In the genomic region with DNA sequence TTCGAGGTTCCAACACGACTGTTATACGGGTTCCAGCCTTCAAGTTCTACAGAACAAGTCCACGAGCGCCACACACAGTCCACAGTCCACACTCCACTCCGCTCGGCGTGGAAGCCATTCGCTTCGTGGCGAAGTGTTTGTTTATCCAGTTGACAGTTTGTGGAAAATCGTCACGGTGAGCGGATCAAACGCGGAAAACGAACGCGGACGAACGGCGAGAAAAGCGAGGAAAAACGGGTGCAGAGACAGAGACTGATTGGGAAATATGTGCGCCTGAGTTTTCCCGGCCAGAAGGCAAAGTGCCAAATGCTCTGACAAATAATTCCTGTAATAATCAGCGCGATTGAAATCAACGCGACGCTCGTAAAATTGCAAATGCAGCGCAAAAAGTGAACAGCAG, we compare ENCODE assay signal across 1 fruit fly cellular context.
TF ChIP-seq lines count a peak whose summit lies in the region.

Gene drl, plus strand, starts transcription at position 148 of the 400 bp plus-strand sequence.

TF ChIP-seq in whole organism, embryonic, 481 proteins besides CTCF, POLR2A, EP300 and RAD21 (continued from another document and continues in another):
- TF ChIP-seq CG2202 (tag; optimal IDR thresholded peaks at IDR 0.05; lab: Kevin White, UChicago) = peak; percentile 0
- no peak for TF ChIP-seq croc (GFP tag; conservative IDR thresholded peaks at IDR 0.05; lab: Robert Waterston, UW)
- 0 out of 3 replicates have a peak, but pooled peaks have one; percentile 44 for TF ChIP-seq Dbx (GFP tag; IDR thresholded peaks at IDR 0.05; lab: Robert Waterston, UW)
- peak; percentile 21 for TF ChIP-seq CG4424 (GFP tag; optimal IDR thresholded peaks at IDR 0.05; lab: Kevin White, UChicago)
- TF ChIP-seq Fer2 (tag; optimal IDR thresholded peaks at IDR 0.05; lab: Kevin White, UChicago) = no peak
- no peak for TF ChIP-seq Lhr (GFP tag; optimal IDR thresholded peaks at IDR 0.05; lab: Kevin White, UChicago)
- TF ChIP-seq CG3726 (GFP tag; IDR thresholded peaks at IDR 0.05; lab: Robert Waterston, UW) = no peak
- no peak for TF ChIP-seq CG1602 (GFP tag; optimal IDR thresholded peaks at IDR 0.05; lab: Kevin White, UChicago)
- TF ChIP-seq CG7271 (tag; optimal IDR thresholded peaks at IDR 0.05; lab: Kevin White, UChicago) = peak; percentile 34
- peak; percentile 51 for TF ChIP-seq bigmax (GFP tag; optimal IDR thresholded peaks at IDR 0.05; lab: Kevin White, UChicago)
- no peak for TF ChIP-seq CG8944 (GFP tag; optimal IDR thresholded peaks at IDR 0.05; lab: Kevin White, UChicago)
- TF ChIP-seq CG8478 (optimal IDR thresholded peaks at IDR 0.05; lab: Kevin White, UChicago) = no peak
- TF ChIP-seq NFAT (GFP tag; IDR thresholded peaks at IDR 0.05; lab: Robert Waterston, UW) = 0 out of 2 replicates have a peak, but pooled peaks have one; percentile 34
- no peak for TF ChIP-seq slp2 (GFP tag; optimal IDR thresholded peaks at IDR 0.05; lab: Kevin White, UChicago)
- peak; percentile 22 for TF ChIP-seq twi (tag; optimal IDR thresholded peaks at IDR 0.05; lab: Kevin White, UChicago)
- no peak for TF ChIP-seq Hr39 (optimal IDR thresholded peaks at IDR 0.05; lab: Kevin White, UChicago)
- TF ChIP-seq nerfin-1 (tag; optimal IDR thresholded peaks at IDR 0.05; lab: Kevin White, UChicago) = peak; percentile 76
- peak; percentile 9 for TF ChIP-seq CG2875 (GFP tag; optimal IDR thresholded peaks at IDR 0.05; lab: Kevin White, UChicago)
- TF ChIP-seq CG11696 (GFP tag; IDR thresholded peaks at IDR 0.05; lab: Robert Waterston, UW) = no peak; the same call in 1 of the 2 replicates
- TF ChIP-seq ERR (GFP tag; optimal IDR thresholded peaks at IDR 0.05; lab: Kevin White, UChicago) = no peak
- TF ChIP-seq CG10321 (GFP tag; IDR thresholded peaks at IDR 0.05; lab: Robert Waterston, UW) = no peak
- no peak for TF ChIP-seq CG4854 (GFP tag; optimal IDR thresholded peaks at IDR 0.05; lab: Kevin White, UChicago)
- TF ChIP-seq dan (GFP tag; IDR thresholded peaks at IDR 0.05; lab: Robert Waterston, UW) = no peak
- peak; percentile 31 for TF ChIP-seq CHES-1-like (GFP tag; optimal IDR thresholded peaks at IDR 0.05; lab: Kevin White, UChicago)
- TF ChIP-seq yki (optimal IDR thresholded peaks at IDR 0.05; lab: Kevin White, UChicago) = no peak
- no peak for TF ChIP-seq CG13894 (tag; optimal IDR thresholded peaks at IDR 0.05; lab: Kevin White, UChicago)
- TF ChIP-seq ssp (GFP tag; IDR thresholded peaks at IDR 0.05; lab: Robert Waterston, UW) = no peak
- TF ChIP-seq Abd-B (GFP tag; optimal IDR thresholded peaks at IDR 0.05; lab: Kevin White, UChicago) = no peak
- TF ChIP-seq dati (GFP tag; IDR thresholded peaks at IDR 0.05; lab: Robert Waterston, UW) = no peak
- TF ChIP-seq ind (GFP tag; optimal IDR thresholded peaks at IDR 0.05; lab: Kevin White, UChicago) = no peak
- no peak for TF ChIP-seq Myb (GFP tag; optimal IDR thresholded peaks at IDR 0.05; lab: Kevin White, UChicago)
- TF ChIP-seq zfh2 (GFP tag; optimal IDR thresholded peaks at IDR 0.05; lab: Kevin White, UChicago) = no peak
- peak; percentile 15 for TF ChIP-seq sug (tag; optimal IDR thresholded peaks at IDR 0.05; lab: Kevin White, UChicago)
- no peak for TF ChIP-seq Dfd (GFP tag; optimal IDR thresholded peaks at IDR 0.05; lab: Kevin White, UChicago)
- no peak for TF ChIP-seq scrt (GFP tag; optimal IDR thresholded peaks at IDR 0.05; lab: Kevin White, UChicago)
- TF ChIP-seq nau (GFP tag; optimal IDR thresholded peaks at IDR 0.05; lab: Kevin White, UChicago) = peak; percentile 52
- no peak for TF ChIP-seq sqz (GFP tag; optimal IDR thresholded peaks at IDR 0.05; lab: Kevin White, UChicago)
- TF ChIP-seq Spps (tag; optimal IDR thresholded peaks at IDR 0.05; lab: Kevin White, UChicago) = no peak
- no peak for TF ChIP-seq fu2 (GFP tag; optimal IDR thresholded peaks at IDR 0.05; lab: Kevin White, UChicago)
- no peak for TF ChIP-seq Dll (GFP tag; IDR thresholded peaks at IDR 0.05; lab: Robert Waterston, UW; ENCODE audit: partially characterized antibody)
- no peak for TF ChIP-seq CG6272 (GFP tag; IDR thresholded peaks at IDR 0.05; lab: Robert Waterston, UW)
- peak; percentile 23 for TF ChIP-seq CG12659 (GFP tag; optimal IDR thresholded peaks at IDR 0.05; lab: Kevin White, UChicago)
- TF ChIP-seq CG11695 (GFP tag; IDR thresholded peaks at IDR 0.05; lab: Robert Waterston, UW) = 0 out of 3 replicates have a peak, but pooled peaks have one; percentile 34
- TF ChIP-seq C15 (GFP tag; IDR thresholded peaks at IDR 0.05; lab: Robert Waterston, UW) = no peak
- peak; percentile 53 for TF ChIP-seq CG34376 (GFP tag; optimal IDR thresholded peaks at IDR 0.05; lab: Kevin White, UChicago)
- TF ChIP-seq grau (tag; optimal IDR thresholded peaks at IDR 0.05; lab: Kevin White, UChicago) = peak; percentile 14
- peak; percentile 10 for TF ChIP-seq stwl (tag; optimal IDR thresholded peaks at IDR 0.05; lab: Kevin White, UChicago)
- no peak for TF ChIP-seq da (GFP tag; optimal IDR thresholded peaks at IDR 0.05; lab: Kevin White, UChicago)
- peak; percentile 94 for TF ChIP-seq Med (GFP tag; lab: Kevin White, UChicago)
- TF ChIP-seq Chrac-16 (GFP tag; optimal IDR thresholded peaks at IDR 0.05; lab: Kevin White, UChicago) = no peak
- peak; percentile 6 for TF ChIP-seq fd102C (GFP tag; optimal IDR thresholded peaks at IDR 0.05; lab: Kevin White, UChicago)
- TF ChIP-seq CG18599 (GFP tag; optimal IDR thresholded peaks at IDR 0.05; lab: Kevin White, UChicago) = no peak
- no peak for TF ChIP-seq CG9797 (GFP tag; optimal IDR thresholded peaks at IDR 0.05; lab: Kevin White, UChicago)
- TF ChIP-seq tin (GFP tag; optimal IDR thresholded peaks at IDR 0.05; lab: Kevin White, UChicago) = no peak
- TF ChIP-seq CG15514 (GFP tag; optimal IDR thresholded peaks at IDR 0.05; lab: Kevin White, UChicago) = peak; percentile 38
- TF ChIP-seq grn (GFP tag; optimal IDR thresholded peaks at IDR 0.05; lab: Kevin White, UChicago) = no peak
- no peak for TF ChIP-seq exex (tag; optimal IDR thresholded peaks at IDR 0.05; lab: Kevin White, UChicago)
- peak; percentile 60 for TF ChIP-seq ato (GFP tag; IDR thresholded peaks at IDR 0.05; lab: Robert Waterston, UW; ENCODE audit: partially characterized antibody)
- TF ChIP-seq sisA (GFP tag; IDR thresholded peaks at IDR 0.05; lab: Robert Waterston, UW) = no peak
- TF ChIP-seq ham (GFP tag; IDR thresholded peaks at IDR 0.05; lab: Robert Waterston, UW) = no peak
- TF ChIP-seq Vsx1 (GFP tag; optimal IDR thresholded peaks at IDR 0.05; lab: Kevin White, UChicago) = no peak
- peak; percentile 42; the same call in 1 of the 2 replicates for TF ChIP-seq sob (GFP tag; IDR thresholded peaks at IDR 0.05; lab: Robert Waterston, UW)
- TF ChIP-seq CG3838 (GFP tag; optimal IDR thresholded peaks at IDR 0.05; lab: Kevin White, UChicago) = no peak
- peak; percentile 60; the same call in 1 of the 2 replicates for TF ChIP-seq CG13287 (GFP tag; IDR thresholded peaks at IDR 0.05; lab: Robert Waterston, UW; ENCODE audit: partially characterized antibody)
- TF ChIP-seq CG3281 (GFP tag; optimal IDR thresholded peaks at IDR 0.05; lab: Kevin White, UChicago) = peak; percentile 51
- TF ChIP-seq salm (tag; optimal IDR thresholded peaks at IDR 0.05; lab: Kevin White, UChicago) = peak; percentile 27
- TF ChIP-seq gt (GFP tag; IDR thresholded peaks at IDR 0.05; lab: Robert Waterston, UW) = no peak
- TF ChIP-seq CG43689 (GFP tag; IDR thresholded peaks at IDR 0.05; lab: Robert Waterston, UW) = 0 out of 2 replicates have a peak, but pooled peaks have one; percentile 22
- TF ChIP-seq Ssrp (tag; optimal IDR thresholded peaks at IDR 0.05; lab: Kevin White, UChicago) = no peak
- TF ChIP-seq wor (GFP tag; IDR thresholded peaks at IDR 0.05; lab: Robert Waterston, UW) = no peak
- no peak for TF ChIP-seq Lpt (GFP tag; optimal IDR thresholded peaks at IDR 0.05; lab: Kevin White, UChicago)
- TF ChIP-seq ewg (GFP tag; optimal IDR thresholded peaks at IDR 0.05; lab: Kevin White, UChicago) = no peak
- no peak for TF ChIP-seq CG10462 (GFP tag; optimal IDR thresholded peaks at IDR 0.05; lab: Kevin White, UChicago)
- no peak for TF ChIP-seq emc (GFP tag; optimal IDR thresholded peaks at IDR 0.05; lab: Kevin White, UChicago)
- no peak for TF ChIP-seq Doc2 (GFP tag; IDR thresholded peaks at IDR 0.05; lab: Robert Waterston, UW)
- TF ChIP-seq Pdp1 (GFP tag; optimal IDR thresholded peaks at IDR 0.05; lab: Kevin White, UChicago) = peak in 1 of 2 experiments; percentile 3
- TF ChIP-seq HLH4C (GFP tag; IDR thresholded peaks at IDR 0.05; lab: Robert Waterston, UW; ENCODE audit: partially characterized antibody) = no peak
- TF ChIP-seq insv (GFP tag; optimal IDR thresholded peaks at IDR 0.05; lab: Kevin White, UChicago) = peak in 1 of 2 experiments; percentile 58
- TF ChIP-seq CG15011 (GFP tag; optimal IDR thresholded peaks at IDR 0.05; lab: Kevin White, UChicago) = no peak
- no peak for TF ChIP-seq NC2α (GFP tag; optimal IDR thresholded peaks at IDR 0.05; lab: Kevin White, UChicago)
- peak; percentile 23 for TF ChIP-seq Nf-YC (tag; optimal IDR thresholded peaks at IDR 0.05; lab: Kevin White, UChicago)
- no peak for TF ChIP-seq dmrt11E (tag; optimal IDR thresholded peaks at IDR 0.05; lab: Kevin White, UChicago)
- TF ChIP-seq HLH3B (GFP tag; IDR thresholded peaks at IDR 0.05; lab: Robert Waterston, UW) = no peak
- TF ChIP-seq CG11560 (tag; IDR thresholded peaks at IDR 0.05; lab: Robert Waterston, UW) = no peak
- no peak for TF ChIP-seq CG12104 (GFP tag; optimal IDR thresholded peaks at IDR 0.05; lab: Kevin White, UChicago)
- no peak for TF ChIP-seq CG1647 (GFP tag; optimal IDR thresholded peaks at IDR 0.05; lab: Kevin White, UChicago)
- TF ChIP-seq HHEX (GFP tag; optimal IDR thresholded peaks at IDR 0.05; lab: Kevin White, UChicago) = peak; percentile 44
- TF ChIP-seq Aef1 (GFP tag; IDR thresholded peaks at IDR 0.05; lab: Robert Waterston, UW) = no peak
- no peak for TF ChIP-seq bcd (GFP tag; optimal IDR thresholded peaks at IDR 0.05; lab: Kevin White, UChicago)
- TF ChIP-seq CG33213 (GFP tag; optimal IDR thresholded peaks at IDR 0.05; lab: Kevin White, UChicago) = no peak
- no peak for TF ChIP-seq CG14050 (GFP tag; IDR thresholded peaks at IDR 0.05; lab: Robert Waterston, UW)
- TF ChIP-seq CG13296 (GFP tag; optimal IDR thresholded peaks at IDR 0.05; lab: Kevin White, UChicago) = peak; percentile 39
- TF ChIP-seq mirr (GFP tag; optimal IDR thresholded peaks at IDR 0.05; lab: Kevin White, UChicago) = peak; percentile 55
- peak; percentile 39; the same call in 1 of the 2 replicates for TF ChIP-seq sens-2 (GFP tag; IDR thresholded peaks at IDR 0.05; lab: Robert Waterston, UW)
- TF ChIP-seq Eip74EF (GFP tag; optimal IDR thresholded peaks at IDR 0.05; lab: Kevin White, UChicago) = peak in 1 of 2 experiments; percentile 38
- TF ChIP-seq danr (GFP tag; IDR thresholded peaks at IDR 0.05; lab: Robert Waterston, UW) = no peak
- peak; percentile 70 for TF ChIP-seq oc (tag; optimal IDR thresholded peaks at IDR 0.05; lab: Kevin White, UChicago)
- TF ChIP-seq D (optimal IDR thresholded peaks at IDR 0.05; lab: Kevin White, UChicago) = peak; percentile 69
- no peak for TF ChIP-seq D (GFP tag; optimal IDR thresholded peaks at IDR 0.05; lab: Kevin White, UChicago)
- TF ChIP-seq z (GFP tag; IDR thresholded peaks at IDR 0.05; lab: Robert Waterston, UW) = no peak
- no peak for TF ChIP-seq CG2129 (GFP tag; IDR thresholded peaks at IDR 0.05; lab: Robert Waterston, UW; ENCODE audit: partially characterized antibody)
- TF ChIP-seq prd (optimal IDR thresholded peaks at IDR 0.05; lab: Kevin White, UChicago) = no peak
- TF ChIP-seq prd (GFP tag; IDR thresholded peaks at IDR 0.05; lab: Robert Waterston, UW) = no peak
- TF ChIP-seq CG7987 (GFP tag; optimal IDR thresholded peaks at IDR 0.05; lab: Kevin White, UChicago) = peak; percentile 76
- no peak for TF ChIP-seq CG30431 (GFP tag; optimal IDR thresholded peaks at IDR 0.05; lab: Kevin White, UChicago)
- TF ChIP-seq abd-A (tag; optimal IDR thresholded peaks at IDR 0.05; lab: Kevin White, UChicago) = peak; percentile 45
- peak; percentile 34 for TF ChIP-seq CG6765 (GFP tag; optimal IDR thresholded peaks at IDR 0.05; lab: Kevin White, UChicago)
- no peak for TF ChIP-seq CG31388 (GFP tag; optimal IDR thresholded peaks at IDR 0.05; lab: Kevin White, UChicago)
- TF ChIP-seq Bgb (GFP tag; IDR thresholded peaks at IDR 0.05; lab: Robert Waterston, UW; ENCODE audit: partially characterized antibody) = peak; percentile 75; the same call in 1 of the 2 replicates
- no peak for TF ChIP-seq CG10565 (GFP tag; optimal IDR thresholded peaks at IDR 0.05; lab: Kevin White, UChicago)
- TF ChIP-seq dpn (GFP tag; optimal IDR thresholded peaks at IDR 0.05; lab: Kevin White, UChicago) = peak; percentile 4 to 26
- peak; percentile 99 for TF ChIP-seq Jarid2 (GFP tag; optimal IDR thresholded peaks at IDR 0.05; lab: Kevin White, UChicago)
- no peak for TF ChIP-seq CG17802 (tag; optimal IDR thresholded peaks at IDR 0.05; lab: Kevin White, UChicago)
- no peak for TF ChIP-seq Dp (GFP tag; optimal IDR thresholded peaks at IDR 0.05; lab: Kevin White, UChicago)
- TF ChIP-seq CG2712 (tag; optimal IDR thresholded peaks at IDR 0.05; lab: Kevin White, UChicago) = peak; percentile 44
- no peak for TF ChIP-seq Ravus (GFP tag; IDR thresholded peaks at IDR 0.05; lab: Robert Waterston, UW)
- TF ChIP-seq CG6813 (GFP tag; optimal IDR thresholded peaks at IDR 0.05; lab: Kevin White, UChicago) = peak; percentile 26
- TF ChIP-seq zen (tag; optimal IDR thresholded peaks at IDR 0.05; lab: Kevin White, UChicago) = no peak
- TF ChIP-seq klu (GFP tag; IDR thresholded peaks at IDR 0.05; lab: Robert Waterston, UW) = no peak
- no peak for TF ChIP-seq CG9817 (tag; optimal IDR thresholded peaks at IDR 0.05; lab: Kevin White, UChicago)
- no peak for TF ChIP-seq CG10366 (GFP tag; IDR thresholded peaks at IDR 0.05; lab: Robert Waterston, UW)
- no peak for TF ChIP-seq trh (GFP tag; optimal IDR thresholded peaks at IDR 0.05; lab: Kevin White, UChicago)
- peak; percentile 8 for TF ChIP-seq CG8359 (GFP tag; optimal IDR thresholded peaks at IDR 0.05; lab: Kevin White, UChicago; ENCODE audit: borderline replicate concordance)
- TF ChIP-seq Camta (GFP tag; optimal IDR thresholded peaks at IDR 0.05; lab: Kevin White, UChicago) = no peak
- TF ChIP-seq bsh (GFP tag; optimal IDR thresholded peaks at IDR 0.05; lab: Kevin White, UChicago) = peak in 1 of 2 experiments; percentile 27
- no peak; the same call in 1 of the 2 replicates for TF ChIP-seq nerfin-2 (GFP tag; IDR thresholded peaks at IDR 0.05; lab: Robert Waterston, UW; ENCODE audit: partially characterized antibody)
- peak; percentile 43; the same call in 1 of the 3 replicates for TF ChIP-seq zen2 (GFP tag; IDR thresholded peaks at IDR 0.05; lab: Robert Waterston, UW; ENCODE audit: partially characterized antibody)
- TF ChIP-seq CG18764 (GFP tag; optimal IDR thresholded peaks at IDR 0.05; lab: Kevin White, UChicago) = no peak
- no peak for TF ChIP-seq CoRest (tag; optimal IDR thresholded peaks at IDR 0.05; lab: Kevin White, UChicago)
